Worm (Caenorhabditis elegans) whole organism, L1 larva: Measurements from ENCODE around the gene ZC204.17.

Experiments used
- alr-1 ChIP-seq: fragments of 200-800 bp; sonication (Bioruptor generic); optimal IDR thresholded peaks from 2 replicates; lab custom pipeline; 2018; ENCODE audit warnings: borderline replicate concordance, mild to moderate bottlenecking, missing genetic modification characterization, missing compliant biosample characterization
- ama-1 ChIP-seq: fragments of 150-350 bp; optimal IDR thresholded peaks from 2 replicates; lab custom pipeline; 2014
- ces-1 ChIP-seq: fragments of 150-350 bp; optimal IDR thresholded peaks from 2 replicates; lab custom pipeline; 2014; ENCODE audit warnings: missing biosample characterization, missing genetic modification reagents, missing genetic modification characterization
- elt-2 ChIP-seq: sonication (generic microtip); optimal IDR thresholded peaks from 2 replicates; lab custom pipeline; 2016; ENCODE audit warnings: missing genetic modification characterization, mild to moderate bottlenecking, inconsistent platforms, missing compliant biosample characterization, missing genetic modification reagents
- irx-1 ChIP-seq: sonication (generic microtip); optimal IDR thresholded peaks from 2 replicates; lab custom pipeline; 2016; ENCODE audit warnings: missing genetic modification characterization, missing compliant biosample characterization
- pqm-1 ChIP-seq: sonication (generic microtip); optimal IDR thresholded peaks from 3 replicates; lab custom pipeline; 2017; ENCODE audit warnings: missing biosample characterization, missing genetic modification characterization
- snpc-4 ChIP-seq: fragments of 150-350 bp; optimal IDR thresholded peaks from 2 replicates; lab custom pipeline; 2014; ENCODE audit warnings: missing biosample characterization, missing genetic modification characterization

DNA sequence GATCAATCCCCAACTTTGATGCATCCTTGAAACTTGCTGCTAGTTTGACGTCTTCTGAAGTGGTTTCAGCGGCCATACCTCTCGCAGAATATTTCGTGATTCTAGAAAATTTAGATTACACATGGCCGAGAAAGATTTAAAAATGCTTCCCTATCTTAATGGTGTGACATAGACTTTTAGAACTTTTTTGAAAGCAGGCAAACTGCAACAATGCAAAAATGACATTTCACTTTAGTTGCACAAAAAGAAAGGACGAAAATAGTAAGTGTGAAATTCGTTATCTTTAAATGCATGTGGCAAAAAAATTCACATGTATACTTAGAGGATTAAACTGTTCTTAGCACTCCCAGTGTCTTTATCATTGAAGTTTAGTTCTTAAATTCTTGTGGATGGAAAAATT, 11.1 kb upstream of the ZC204.17 start, which contains the start of gene ZC204.12:
- TF ChIP-seq snpc-4 (tag; lab: Kevin White, UChicago): no peak
- TF ChIP-seq elt-2: no peak
- no peak for TF ChIP-seq ama-1 (lab: Kevin White, UChicago)
- no peak for TF ChIP-seq irx-1
- TF ChIP-seq alr-1 (tag; lab: Kevin White, UChicago): no peak
- TF ChIP-seq pqm-1 (tag; lab: Kevin White, UChicago): no peak
- TF ChIP-seq ces-1 (GFP tag; lab: Kevin White, UChicago): no peak
